Fruit fly (Drosophila melanogaster): ENCODE data around the gene CG43145.

Gene CG43145

DNA sequence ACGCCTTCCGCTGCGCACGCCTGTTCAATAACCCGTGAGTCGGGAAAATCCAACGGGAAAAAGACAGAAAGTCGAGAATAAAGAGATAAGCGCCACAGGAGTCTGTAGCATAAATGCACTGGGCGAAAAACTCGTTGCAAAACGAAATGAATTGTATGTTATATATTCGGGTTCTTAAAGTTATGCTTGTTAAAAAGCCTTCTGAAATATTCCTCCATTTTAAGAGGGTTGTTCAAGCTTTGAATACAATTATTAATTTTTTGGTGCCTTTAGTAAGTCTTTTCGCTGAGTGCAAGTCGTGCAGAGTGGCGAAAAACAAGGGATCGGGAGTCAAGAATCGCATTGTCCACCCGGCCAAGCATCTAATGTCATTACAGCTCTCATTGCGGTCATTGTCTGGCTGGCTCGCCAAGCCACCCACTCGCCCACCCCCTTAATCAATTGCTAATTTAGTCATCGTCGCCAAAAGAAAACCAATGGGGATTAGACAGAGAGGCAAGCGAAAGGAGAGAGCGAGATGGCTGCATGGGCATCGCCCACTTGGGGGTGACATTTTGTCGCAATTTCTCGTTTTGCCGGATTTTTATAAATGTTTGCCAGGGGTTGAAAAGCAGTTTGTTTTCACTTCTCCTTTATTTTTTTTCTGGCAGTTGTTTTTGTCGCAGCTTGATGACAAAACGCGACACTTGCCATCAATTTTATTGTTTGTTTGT is 16.3 kb upstream of the CG43145 start (continued):
- TF ChIP-seq Dip2 (GFP tag; IDR thresholded peaks at IDR 0.05), result no peak
- no peak for TF ChIP-seq CG12104 (GFP tag; optimal IDR thresholded peaks at IDR 0.05)
- no peak for TF ChIP-seq CG17568 (GFP tag; optimal IDR thresholded peaks at IDR 0.05)
- TF ChIP-seq CG1024 (GFP tag; IDR thresholded peaks at IDR 0.05), result peak; percentile 6; the same call in 1 of the 2 replicates
- TF ChIP-seq CG14965 (GFP tag; optimal IDR thresholded peaks at IDR 0.05; ENCODE audit: borderline replicate concordance), result no peak
- TF ChIP-seq Optix (GFP tag; IDR thresholded peaks at IDR 0.05), result no peak; the same call in 2 of the 3 replicates
- TF ChIP-seq HLHmδ (GFP tag; optimal IDR thresholded peaks at IDR 0.05), result no peak
- TF ChIP-seq cg (GFP tag; optimal IDR thresholded peaks at IDR 0.05), result no peak
- TF ChIP-seq CG5953 (GFP tag; IDR thresholded peaks at IDR 0.05), result no peak
- TF ChIP-seq Sry-β (GFP tag; optimal IDR thresholded peaks at IDR 0.05), result no peak
- no peak for TF ChIP-seq Vsx1 (GFP tag; optimal IDR thresholded peaks at IDR 0.05)
- TF ChIP-seq gsb-n (tag; optimal IDR thresholded peaks at IDR 0.05), result no peak
- peak; percentile 51 for TF ChIP-seq gem (tag; optimal IDR thresholded peaks at IDR 0.05)
- TF ChIP-seq Fer1 (GFP tag; optimal IDR thresholded peaks at IDR 0.05), result no peak
- no peak for TF ChIP-seq mirr (GFP tag; optimal IDR thresholded peaks at IDR 0.05)
- TF ChIP-seq crol (GFP tag; IDR thresholded peaks at IDR 0.05), result no peak
- no peak for TF ChIP-seq CG9797 (GFP tag; optimal IDR thresholded peaks at IDR 0.05)
- TF ChIP-seq CG17328 (GFP tag; IDR thresholded peaks at IDR 0.05), result peak; percentile 29; the same call in 1 of the 2 replicates
- no peak for TF ChIP-seq CG17359 (tag; optimal IDR thresholded peaks at IDR 0.05)
- TF ChIP-seq CG8765 (GFP tag; IDR thresholded peaks at IDR 0.05), result no peak
- TF ChIP-seq Pdp1 (GFP tag; optimal IDR thresholded peaks at IDR 0.05), result no peak
- TF ChIP-seq Chrac-16 (GFP tag; optimal IDR thresholded peaks at IDR 0.05), result peak; percentile 19
- TF ChIP-seq dmrt11E (tag; optimal IDR thresholded peaks at IDR 0.05), result peak; percentile 65
- TF ChIP-seq CG4820 (GFP tag; optimal IDR thresholded peaks at IDR 0.05), result peak; percentile 27
- no peak for TF ChIP-seq Med (GFP tag)
- no peak for TF ChIP-seq emc (GFP tag; optimal IDR thresholded peaks at IDR 0.05)
- no peak for TF ChIP-seq CG14014 (GFP tag; IDR thresholded peaks at IDR 0.05)
- peak; percentile 2 for TF ChIP-seq CG4424 (GFP tag; optimal IDR thresholded peaks at IDR 0.05)
- TF ChIP-seq Six4 (GFP tag; optimal IDR thresholded peaks at IDR 0.05), result no peak
- TF ChIP-seq CG30403 (GFP tag; optimal IDR thresholded peaks at IDR 0.05), result peak; percentile 21
- no peak for TF ChIP-seq CG6765 (GFP tag; optimal IDR thresholded peaks at IDR 0.05)
- peak; percentile 40 for TF ChIP-seq zen (tag; optimal IDR thresholded peaks at IDR 0.05)
- TF ChIP-seq nmo (GFP tag; optimal IDR thresholded peaks at IDR 0.05), result peak; percentile 31
- TF ChIP-seq zfh1 (GFP tag; IDR thresholded peaks at IDR 0.05), result 0 out of 3 replicates have a peak, but pooled peaks have one; percentile 49
- no peak for TF ChIP-seq da (GFP tag; optimal IDR thresholded peaks at IDR 0.05)
- TF ChIP-seq run (tag; optimal IDR thresholded peaks at IDR 0.05), result no peak
- no peak for TF ChIP-seq CG2199 (GFP tag; IDR thresholded peaks at IDR 0.05)
- no peak for TF ChIP-seq Kr (GFP tag; optimal IDR thresholded peaks at IDR 0.05)
- TF ChIP-seq esg (GFP tag; conservative IDR thresholded peaks at IDR 0.05), result no peak
- TF ChIP-seq seq (GFP tag; IDR thresholded peaks at IDR 0.05), result peak; percentile 84
- TF ChIP-seq chif (GFP tag; optimal IDR thresholded peaks at IDR 0.05), result peak in 1 of 2 experiments; percentile 19
- no peak for TF ChIP-seq HmgZ (tag; optimal IDR thresholded peaks at IDR 0.05)
- peak; percentile 5 for TF ChIP-seq dmrt99B (tag; optimal IDR thresholded peaks at IDR 0.05)
- no peak for TF ChIP-seq mld (GFP tag; IDR thresholded peaks at IDR 0.05; ENCODE audit: partially characterized antibody)
- TF ChIP-seq cwo (GFP tag; optimal IDR thresholded peaks at IDR 0.05), result no peak
- no peak for TF ChIP-seq sna (GFP tag; IDR thresholded peaks at IDR 0.05; ENCODE audit: partially characterized antibody)
- TF ChIP-seq tup (GFP tag; optimal IDR thresholded peaks at IDR 0.05), result no peak
- TF ChIP-seq usp (GFP tag; optimal IDR thresholded peaks at IDR 0.05), result no peak
- no peak for TF ChIP-seq PHDP (tag; optimal IDR thresholded peaks at IDR 0.05)
- TF ChIP-seq CG3847 (GFP tag; IDR thresholded peaks at IDR 0.05), result no peak
